Fruit fly (Drosophila melanogaster) whole organism, prepupa: Measurements from ENCODE around the gene CG6659.

Experiments used
- Blimp-1 ChIP-seq: fragments of 200-800 bp; sonication (Bioruptor generic); optimal IDR thresholded peaks from 3 replicates; lab custom pipeline; 2017; ENCODE audit warnings: missing biosample characterization, missing genetic modification characterization, mild to moderate bottlenecking, moderate library complexity, missing genetic modification reagents
- CG10631 ChIP-seq: fragments of 200-800 bp; sonication (Bioruptor generic); optimal IDR thresholded peaks from 2 replicates; lab custom pipeline; 2016; ENCODE audit warnings: missing biosample characterization, missing genetic modification characterization
- CG10669 ChIP-seq: fragments of 200-800 bp; sonication (Bioruptor generic); optimal IDR thresholded peaks from 3 replicates; lab custom pipeline; 2018; ENCODE audit warnings: missing biosample characterization, mild to moderate bottlenecking, missing genetic modification characterization, moderate library complexity
- CG11294 ChIP-seq: fragments of 200-800 bp; sonication (Bioruptor generic); IDR thresholded peaks from 2 replicates; pipeline ENCODE4 v1.3.6; 2022; ENCODE audit warnings: missing biosample characterization, missing genetic modification characterization
- CG11762 ChIP-seq: fragments of 200-800 bp; sonication (Bioruptor generic); optimal IDR thresholded peaks from 3 replicates; lab custom pipeline; 2016; ENCODE audit warnings: missing biosample characterization, missing genetic modification characterization; ENCODE audit not compliant: insufficient read depth
- CG11902 ChIP-seq: fragments of 200-800 bp; sonication (Bioruptor generic); optimal IDR thresholded peaks from 3 replicates; lab custom pipeline; 2016; ENCODE audit warnings: missing biosample characterization, missing genetic modification characterization
- CG15336 ChIP-seq: fragments of 200-800 bp; sonication (Bioruptor generic); IDR thresholded peaks from 2 replicates; pipeline ENCODE4 v1.3.6; 2022; ENCODE audit warnings: missing biosample characterization, missing genetic modification characterization
- CG1621 ChIP-seq: fragments of 200-800 bp; sonication (Bioruptor generic); optimal IDR thresholded peaks from 3 replicates; lab custom pipeline; 2018; ENCODE audit warnings: missing biosample characterization, mild to moderate bottlenecking, missing genetic modification characterization
- CG16779 ChIP-seq: fragments of 200-800 bp; sonication (Bioruptor generic); optimal IDR thresholded peaks from 3 replicates; lab custom pipeline; 2017; ENCODE audit warnings: missing biosample characterization, mild to moderate bottlenecking, missing genetic modification characterization
- CG3032 ChIP-seq: fragments of 200-800 bp; optimal IDR thresholded peaks from 2 replicates; lab custom pipeline; 2019; ENCODE audit warnings: missing biosample characterization, mild to moderate bottlenecking, missing genetic modification characterization, moderate library complexity
- CG31627 ChIP-seq: fragments of 200-800 bp; sonication (Bioruptor generic); optimal IDR thresholded peaks from 3 replicates; lab custom pipeline; 2016; ENCODE audit warnings: missing biosample characterization, missing genetic modification characterization
- CG32006 ChIP-seq: fragments of 200-800 bp; sonication (Bioruptor generic); optimal IDR thresholded peaks from 3 replicates; lab custom pipeline; 2017; ENCODE audit warnings: missing biosample characterization, mild to moderate bottlenecking, missing genetic modification characterization
- CG34406 ChIP-seq: fragments of 200-800 bp; sonication (Bioruptor generic); optimal IDR thresholded peaks from 3 replicates; lab custom pipeline; 2016; ENCODE audit warnings: missing biosample characterization, missing genetic modification characterization
- CG3919 ChIP-seq: fragments of 200-800 bp; sonication (Bioruptor generic); optimal IDR thresholded peaks from 3 replicates; lab custom pipeline; 2016; ENCODE audit warnings: missing biosample characterization, missing genetic modification characterization
- CG6276 ChIP-seq: fragments of 200-800 bp; sonication (Bioruptor generic); optimal IDR thresholded peaks from 2 replicates; lab custom pipeline; 2017; ENCODE audit warnings: missing biosample characterization, mild to moderate bottlenecking, missing genetic modification characterization
- CG6792 ChIP-seq: fragments of 200-800 bp; sonication (Bioruptor generic); optimal IDR thresholded peaks from 3 replicates; lab custom pipeline; 2016; ENCODE audit warnings: missing biosample characterization, missing genetic modification characterization
- CG6854 ChIP-seq: fragments of 200-800 bp; sonication (Bioruptor generic); optimal IDR thresholded peaks from 2 replicates; lab custom pipeline; 2017; ENCODE audit warnings: missing biosample characterization, mild to moderate bottlenecking, missing genetic modification characterization
- CG8119 ChIP-seq: fragments of 200-800 bp; sonication (Bioruptor generic); IDR thresholded peaks from 3 replicates; pipeline ENCODE4 v1.3.6; 2022; ENCODE audit warnings: missing biosample characterization, missing genetic modification characterization
- CG9139 ChIP-seq: fragments of 200-800 bp; sonication (Bioruptor generic); optimal IDR thresholded peaks from 3 replicates; lab custom pipeline; 2017; ENCODE audit warnings: missing biosample characterization, mild to moderate bottlenecking, missing genetic modification characterization
- Eip78C ChIP-seq: fragments of 200-800 bp; sonication (Bioruptor generic); peaks from one replicate; lab custom pipeline; 2016; ENCODE audit warnings: missing biosample characterization, missing genetic modification characterization
- Ets21C ChIP-seq: fragments of 200-800 bp; sonication (Bioruptor generic); optimal IDR thresholded peaks from 3 replicates; lab custom pipeline; 2016; ENCODE audit warnings: missing biosample characterization, missing genetic modification characterization
- Gug ChIP-seq: fragments of 200-800 bp; sonication (Bioruptor generic); IDR thresholded peaks from 2 replicates; pipeline ENCODE4 v1.3.6; 2022; ENCODE audit warnings: missing biosample characterization, missing genetic modification characterization
- Hr4 ChIP-seq: fragments of 200-800 bp; sonication (Bioruptor generic); optimal IDR thresholded peaks from 3 replicates; lab custom pipeline; 2016; ENCODE audit warnings: missing biosample characterization, missing genetic modification characterization
- Lpt ChIP-seq: fragments of 200-800 bp; sonication (Bioruptor generic); optimal IDR thresholded peaks from 3 replicates; lab custom pipeline; 2016; ENCODE audit warnings: missing biosample characterization, missing genetic modification characterization
- Met ChIP-seq: fragments of 200-800 bp; sonication (Bioruptor generic); optimal IDR thresholded peaks from 3 replicates; lab custom pipeline; 2016; ENCODE audit warnings: missing biosample characterization, missing genetic modification characterization
- OdsH ChIP-seq: fragments of 200-800 bp; sonication (Bioruptor generic); optimal IDR thresholded peaks from 3 replicates; lab custom pipeline; 2016; ENCODE audit warnings: missing biosample characterization, missing genetic modification characterization
- Smox ChIP-seq: fragments of 200-800 bp; sonication (Bioruptor generic); optimal IDR thresholded peaks from 3 replicates; lab custom pipeline; 2016; ENCODE audit warnings: missing biosample characterization, missing genetic modification characterization
- Sox102F ChIP-seq: fragments of 200-800 bp; sonication (Bioruptor generic); optimal IDR thresholded peaks from 2 replicates; lab custom pipeline; 2016; ENCODE audit warnings: missing biosample characterization, mild to moderate bottlenecking, missing genetic modification characterization
- Sox14 ChIP-seq: fragments of 200-800 bp; sonication (Bioruptor generic); optimal IDR thresholded peaks from 3 replicates; lab custom pipeline; 2016; ENCODE audit warnings: missing biosample characterization, missing genetic modification characterization
- Sox15 ChIP-seq: fragments of 200-800 bp; sonication (Bioruptor generic); optimal IDR thresholded peaks from 3 replicates; lab custom pipeline; 2016; ENCODE audit warnings: missing biosample characterization, missing genetic modification characterization
- achi ChIP-seq: fragments of 200-800 bp; sonication (Bioruptor generic); optimal IDR thresholded peaks from 3 replicates; lab custom pipeline; 2016; ENCODE audit warnings: missing biosample characterization, missing genetic modification characterization
- acj6 ChIP-seq: fragments of 200-800 bp; sonication (Bioruptor generic); optimal IDR thresholded peaks from 3 replicates; lab custom pipeline; 2016; ENCODE audit warnings: missing biosample characterization, missing genetic modification characterization
- cyc ChIP-seq: fragments of 200-800 bp; sonication (Bioruptor generic); optimal IDR thresholded peaks from 3 replicates; lab custom pipeline; 2016; ENCODE audit warnings: missing biosample characterization, missing genetic modification characterization
- dsx ChIP-seq: fragments of 200-800 bp; optimal IDR thresholded peaks from 3 replicates; lab custom pipeline; 2019; ENCODE audit warnings: missing biosample characterization, mild to moderate bottlenecking, missing genetic modification characterization, moderate library complexity; ENCODE audit not compliant: poor library complexity, severe bottlenecking
- eg ChIP-seq: fragments of 200-800 bp; sonication (Bioruptor generic); IDR thresholded peaks from 3 replicates; pipeline ENCODE4 v1.3.6; 2022; ENCODE audit warnings: missing biosample characterization, missing genetic modification characterization
- esn ChIP-seq: fragments of 200-800 bp; sonication (Bioruptor generic); optimal IDR thresholded peaks from 2 replicates; lab custom pipeline; 2016; ENCODE audit warnings: missing biosample characterization, mild to moderate bottlenecking, missing genetic modification characterization, moderate library complexity
- fd59A ChIP-seq: fragments of 200-800 bp; sonication (Bioruptor generic); optimal IDR thresholded peaks from 2 replicates; lab custom pipeline; 2017; ENCODE audit warnings: missing biosample characterization, mild to moderate bottlenecking, missing genetic modification characterization, missing genetic modification reagents
- fd85E ChIP-seq: fragments of 200-800 bp; sonication (Bioruptor generic); optimal IDR thresholded peaks from 3 replicates; lab custom pipeline; 2016; ENCODE audit warnings: missing biosample characterization, missing genetic modification characterization
- fkh ChIP-seq: fragments of 200-800 bp; sonication (Bioruptor generic); optimal IDR thresholded peaks from 3 replicates; lab custom pipeline; 2017; ENCODE audit warnings: missing biosample characterization, mild to moderate bottlenecking, missing genetic modification characterization, moderate library complexity
- lz ChIP-seq: fragments of 200-800 bp; sonication (Bioruptor generic); optimal IDR thresholded peaks from 3 replicates; lab custom pipeline; 2016; ENCODE audit warnings: missing biosample characterization, missing genetic modification characterization
- net ChIP-seq: fragments of 200-800 bp; sonication (Bioruptor generic); optimal IDR thresholded peaks from 3 replicates; lab custom pipeline; 2016; ENCODE audit warnings: missing biosample characterization, missing genetic modification characterization
- pdm3 ChIP-seq: fragments of 200-800 bp; sonication (Bioruptor generic); optimal IDR thresholded peaks from 3 replicates; lab custom pipeline; 2016; ENCODE audit warnings: missing biosample characterization, missing genetic modification characterization
- spab ChIP-seq: fragments of 200-800 bp; sonication (Bioruptor generic); optimal IDR thresholded peaks from 2 replicates; lab custom pipeline; 2017; ENCODE audit warnings: missing biosample characterization, mild to moderate bottlenecking, missing genetic modification characterization, missing genetic modification reagents
- ss ChIP-seq, 2 experiments: fragments of 200-800 bp; sonication (Bioruptor generic); optimal IDR thresholded peaks; 2 replicates in 1 of 2; 3 replicates in 1 of 2; lab custom pipeline; 2017 to 2018; ENCODE audit warnings: mild to moderate bottlenecking in 2 of 2, missing biosample characterization in 2 of 2, missing genetic modification characterization in 2 of 2, moderate library complexity in 1 of 2
- svp ChIP-seq: fragments of 200-800 bp; sonication (Bioruptor generic); peaks from one replicate; lab custom pipeline; 2016; ENCODE audit warnings: missing biosample characterization, missing genetic modification characterization

CG6659 gene

dm6 chrX:18646855-18647699 is 10.0 kb downstream of the CG6659 start, which contains the start of gene Rip11 (continued):
- TF ChIP-seq Sox15 (no peak), CG11762 (GFP tag; lab: Kevin White, UChicago) (peak; percentile 63), eg (peak; percentile 93), Met (GFP tag; lab: Kevin White, UChicago) (peak; percentile 78), Sox14 (GFP tag; lab: Kevin White, UChicago) (peak; percentile 56), CG3032 (tag; lab: Kevin White, UChicago) (peak; percentile 49), CG8119 (GFP tag; lab: Robert Waterston, UW) (peak; percentile 82), CG10669 (GFP tag; lab: Kevin White, UChicago) (peak; percentile 61), CG34406 (GFP tag; lab: Kevin White, UChicago) (peak; percentile 61), CG3919 (peak; percentile 81), lz (GFP tag; lab: Kevin White, UChicago) (peak; percentile 68), CG9139 (GFP tag; lab: Kevin White, UChicago) (peak; percentile 80), CG6276 (GFP tag; lab: Kevin White, UChicago) (no peak), Lpt (GFP tag; lab: Kevin White, UChicago) (peak; percentile 89), CG16779 (peak; percentile 76), spab (GFP tag; lab: Kevin White, UChicago) (peak; percentile 73), svp (GFP tag; lab: Kevin White, UChicago) (peak; percentile 75), CG6854 (GFP tag; lab: Kevin White, UChicago) (peak; percentile 82), fd59A (GFP tag; lab: Kevin White, UChicago) (peak; percentile 53), Ets21C (GFP tag; lab: Kevin White, UChicago) (peak; percentile 42), CG11902 (GFP tag; lab: Kevin White, UChicago) (no peak), CG15336 (GFP tag; lab: Robert Waterston, UW) (peak; percentile 78), Hr4 (GFP tag; lab: Kevin White, UChicago) (no peak), achi (GFP tag; lab: Kevin White, UChicago) (peak; percentile 71), CG6792 (GFP tag; lab: Kevin White, UChicago) (peak; percentile 76), fkh (no peak), OdsH (GFP tag; lab: Kevin White, UChicago) (no peak), Gug (peak; percentile 53), net (peak; percentile 82), CG10631 (GFP tag; lab: Kevin White, UChicago) (no peak), dsx (GFP tag; lab: Kevin White, UChicago) (peak; percentile 63), Sox102F (peak; percentile 69)

- TF ChIP-seq CG31627 (peak; percentile 75), cyc (peak; percentile 73), CG6854 (GFP tag; lab: Kevin White, UChicago) (peak; percentile 20), Eip78C (peak; percentile 87), CG8119 (GFP tag; lab: Robert Waterston, UW) (peak; percentile 81), acj6 (GFP tag; lab: Kevin White, UChicago) (peak; percentile 69), CG11902 (GFP tag; lab: Kevin White, UChicago) (peak; percentile 19), Hr4 (GFP tag; lab: Kevin White, UChicago) (peak; percentile 67), dsx (GFP tag; lab: Kevin White, UChicago) (peak; percentile 32), CG6276 (GFP tag; lab: Kevin White, UChicago) (peak; percentile 73), esn (GFP tag; lab: Kevin White, UChicago) (peak; percentile 81), CG1621 (tag; lab: Kevin White, UChicago) (peak; percentile 22), OdsH (GFP tag; lab: Kevin White, UChicago) (peak; percentile 76), CG3032 (tag; lab: Kevin White, UChicago) (peak; percentile 52), Smox (GFP tag; lab: Kevin White, UChicago) (peak; percentile 80), achi (GFP tag; lab: Kevin White, UChicago) (peak; percentile 75), fd85E (no peak), ss (GFP tag; optimal IDR thresholded peaks at IDR 0.05; lab: Kevin White, UChicago) (peak; percentile 25 to 42), fd59A (GFP tag; lab: Kevin White, UChicago) (peak; percentile 38), CG10631 (GFP tag; lab: Kevin White, UChicago) (peak; percentile 66), eg (peak; percentile 69), Blimp-1 (GFP tag; lab: Kevin White, UChicago) (peak; percentile 31), CG16779 (peak; percentile 35), CG11294 (GFP tag; lab: Robert Waterston, UW) (no peak), pdm3 (peak; percentile 73), CG32006 (GFP tag; lab: Kevin White, UChicago) (peak; percentile 84), lz (GFP tag; lab: Kevin White, UChicago) (peak; percentile 76), Ets21C (GFP tag; lab: Kevin White, UChicago) (peak; percentile 60), Lpt (GFP tag; lab: Kevin White, UChicago) (peak; percentile 44)
Measured at dm6 chrX:18645720-18646213, 11.3 kb downstream of the CG6659 start.
